Worm (Caenorhabditis elegans) whole organism, L4 larva: Measurements from ENCODE around the gene snrp-3.
A peak's percentile ranks its signal among the peaks of the same experiment; 100 is the strongest.

Experiments used
- D1046.2 ChIP-seq: fragments of 200-800 bp; sonication (Bioruptor generic); IDR thresholded peaks from 2 replicates; pipeline ENCODE4 v1.3.6; 2022; ENCODE audit warnings: missing genetic modification characterization, missing compliant biosample characterization
- F49E8.2 ChIP-seq: sonication (generic microtip); optimal IDR thresholded peaks from 2 replicates; lab custom pipeline; 2016; ENCODE audit warnings: missing compliant biosample characterization, mild to moderate bottlenecking, missing genetic modification characterization, borderline replicate concordance
- R02D3.7 ChIP-seq: fragments of 150-350 bp; sonication (generic microtip); optimal IDR thresholded peaks from 3 replicates; lab custom pipeline; 2014; ENCODE audit warnings: missing biosample characterization, missing genetic modification characterization
- T20F7.1 ChIP-seq: fragments of 200-800 bp; sonication (Bioruptor generic); optimal IDR thresholded peaks from 2 replicates; lab custom pipeline; 2018; ENCODE audit warnings: mild to moderate bottlenecking, missing genetic modification characterization, missing compliant biosample characterization
- T26A8.4 ChIP-seq: fragments of 200-800 bp; sonication (Bioruptor generic); IDR thresholded peaks from 2 replicates; pipeline ENCODE4 v1.3.6; 2022; ENCODE audit warnings: missing genetic modification characterization, missing compliant biosample characterization
- Y105C5A.15 ChIP-seq: fragments of 200-800 bp; sonication (Bioruptor generic); IDR thresholded peaks from 2 replicates; pipeline ENCODE4 v1.3.6; 2022; ENCODE audit warnings: missing genetic modification characterization, missing compliant biosample characterization
- Y48G9A.11 ChIP-seq: fragments of 200-800 bp; sonication (Bioruptor generic); IDR thresholded peaks from 2 replicates; pipeline ENCODE4 v1.3.6; 2022; ENCODE audit warnings: missing genetic modification reagents, missing genetic modification characterization, missing compliant biosample characterization
- Y5F2A.4 ChIP-seq: fragments of 200-800 bp; sonication (Bioruptor generic); optimal IDR thresholded peaks from 2 replicates; lab custom pipeline; 2018; ENCODE audit warnings: mild to moderate bottlenecking, missing genetic modification characterization, missing compliant biosample characterization
- ZK337.2 ChIP-seq: fragments of 200-800 bp; sonication (Bioruptor generic); IDR thresholded peaks from 2 replicates; pipeline ENCODE4 v1.3.6; 2022; ENCODE audit warnings: missing genetic modification reagents, missing genetic modification characterization, missing compliant biosample characterization
- aha-1 ChIP-seq: fragments of 150-350 bp; peaks from one replicate; lab custom pipeline; 2014; ENCODE audit warnings: missing biosample characterization, missing genetic modification characterization
- ama-1 ChIP-seq: fragments of 150-350 bp; optimal IDR thresholded peaks from 2 replicates; lab custom pipeline; 2014; ENCODE audit warnings: inconsistent platforms, mixed read lengths
- arid-1 ChIP-seq: fragments of 200-800 bp; sonication (Bioruptor generic); conservative IDR thresholded peaks from 2 replicates; pipeline ENCODE4 v1.3.6; 2022; ENCODE audit warnings: missing genetic modification reagents, missing genetic modification characterization, missing compliant biosample characterization
- attf-4 ChIP-seq: sonication (generic microtip); optimal IDR thresholded peaks from 3 replicates; lab custom pipeline; 2017; ENCODE audit warnings: missing biosample characterization, missing genetic modification characterization
- ceh-20 ChIP-seq: fragments of 200-800 bp; sonication (Bioruptor generic); IDR thresholded peaks from 2 replicates; pipeline ENCODE4 v1.3.6; 2022; ENCODE audit warnings: missing genetic modification reagents, missing genetic modification characterization, missing compliant biosample characterization
- ceh-28 ChIP-seq: fragments of 150-350 bp; optimal IDR thresholded peaks from 2 replicates; lab custom pipeline; 2014; ENCODE audit warnings: missing biosample characterization, missing genetic modification reagents, missing genetic modification characterization
- ceh-32 ChIP-seq: sonication (generic microtip); optimal IDR thresholded peaks from 2 replicates; lab custom pipeline; 2016; ENCODE audit warnings: mild to moderate bottlenecking, missing genetic modification characterization, missing compliant biosample characterization; ENCODE audit not compliant: poor library complexity
- ceh-82 ChIP-seq: sonication (generic microtip); optimal IDR thresholded peaks from 2 replicates; lab custom pipeline; 2017; ENCODE audit warnings: missing biosample characterization, missing genetic modification characterization
- ces-1 ChIP-seq: fragments of 150-350 bp; sonication (generic microtip); optimal IDR thresholded peaks from 4 replicates; lab custom pipeline; 2014; ENCODE audit warnings: missing biosample characterization, missing genetic modification reagents, missing genetic modification characterization
- daf-16 ChIP-seq, 3 experiments: sonication (generic microtip); optimal IDR thresholded peaks; 2 replicates each; lab custom pipeline; 2016 to 2017; ENCODE audit warnings: missing genetic modification characterization in 3 of 3, missing genetic modification reagents in 3 of 3, mild to moderate bottlenecking in 2 of 3, missing compliant biosample characterization in 2 of 3, missing biosample characterization in 1 of 3, moderate library complexity in 1 of 3
- dmd-6 ChIP-seq: fragments of 200-800 bp; sonication (Bioruptor generic); IDR thresholded peaks from 2 replicates; pipeline ENCODE4 v1.3.6; 2022; ENCODE audit warnings: missing genetic modification reagents, missing genetic modification characterization, missing compliant biosample characterization
- dmd-8 ChIP-seq: fragments of 200-800 bp; sonication (Bioruptor generic); IDR thresholded peaks from 2 replicates; pipeline ENCODE4 v1.3.6; 2022; ENCODE audit warnings: missing genetic modification characterization, missing compliant biosample characterization
- dmd-9 ChIP-seq: fragments of 200-800 bp; sonication (Bioruptor generic); IDR thresholded peaks from 2 replicates; pipeline ENCODE4 v1.3.6; 2022; ENCODE audit warnings: missing genetic modification reagents, missing genetic modification characterization, missing compliant biosample characterization
- dve-1 ChIP-seq: sonication (generic microtip); optimal IDR thresholded peaks from 2 replicates; lab custom pipeline; 2017; ENCODE audit warnings: antibody characterized with exemption, mild to moderate bottlenecking, missing genetic modification characterization, missing compliant biosample characterization; ENCODE audit not compliant: insufficient read depth
- fkh-10 ChIP-seq: fragments of 150-350 bp; optimal IDR thresholded peaks from 2 replicates; lab custom pipeline; 2014; ENCODE audit warnings: missing biosample characterization, missing genetic modification reagents, missing genetic modification characterization
- hif-1 ChIP-seq, 2 experiments: sonication (generic microtip); optimal IDR thresholded peaks; 2 replicates each; lab custom pipeline; 2016 to 2017; ENCODE audit warnings: missing compliant biosample characterization in 2 of 2, missing genetic modification characterization in 2 of 2, missing genetic modification reagents in 2 of 2, missing genotype in 2 of 2, mild to moderate bottlenecking in 1 of 2
- hlh-11 ChIP-seq: fragments of 200-800 bp; sonication (Bioruptor generic); optimal IDR thresholded peaks from 2 replicates; lab custom pipeline; 2018; ENCODE audit warnings: mild to moderate bottlenecking, missing genetic modification characterization, missing compliant biosample characterization
- hlh-30 ChIP-seq: sonication (generic microtip); optimal IDR thresholded peaks from 2 replicates; lab custom pipeline; 2017; ENCODE audit warnings: antibody characterized with exemption, mild to moderate bottlenecking, missing genetic modification characterization, missing compliant biosample characterization; ENCODE audit not compliant: insufficient read depth
- jun-1 ChIP-seq: fragments of 150-350 bp; optimal IDR thresholded peaks from 2 replicates; lab custom pipeline; 2014; ENCODE audit warnings: missing biosample characterization, missing genetic modification reagents, missing genetic modification characterization
- lim-7 ChIP-seq: fragments of 200-800 bp; sonication (Bioruptor generic); IDR thresholded peaks from 2 replicates; pipeline ENCODE4 v1.3.6; 2022; ENCODE audit warnings: missing genetic modification characterization, missing compliant biosample characterization
- lin-15B ChIP-seq: fragments of 150-350 bp; sonication (generic microtip); optimal IDR thresholded peaks from 3 replicates; lab custom pipeline; 2014; ENCODE audit warnings: missing biosample characterization, missing genetic modification characterization
- lin-39 ChIP-seq: fragments of 150-350 bp; optimal IDR thresholded peaks from 2 replicates; lab custom pipeline; 2014; ENCODE audit warnings: missing biosample characterization, missing genetic modification reagents, missing genetic modification characterization
- lir-3 ChIP-seq: sonication (generic microtip); optimal IDR thresholded peaks from 2 replicates; lab custom pipeline; 2016; ENCODE audit warnings: mild to moderate bottlenecking, missing genetic modification characterization, missing compliant biosample characterization
- madf-5 ChIP-seq, 2 experiments: fragments of 200-800 bp; sonication (Bioruptor generic); IDR thresholded peaks; 2 replicates each; pipeline ENCODE4 v1.3.6; 2022; ENCODE audit warnings: missing compliant biosample characterization in 2 of 2, missing genetic modification characterization in 2 of 2
- mep-1 ChIP-seq: fragments of 150-350 bp; sonication (generic microtip); optimal IDR thresholded peaks from 3 replicates; lab custom pipeline; 2014; ENCODE audit warnings: missing biosample characterization, missing genetic modification characterization
- nhr-102 ChIP-seq: sonication (generic microtip); optimal IDR thresholded peaks from 2 replicates; lab custom pipeline; 2016; ENCODE audit warnings: mild to moderate bottlenecking, missing genetic modification characterization, moderate library complexity, missing compliant biosample characterization
- nhr-25 ChIP-seq: sonication (generic microtip); optimal IDR thresholded peaks from 2 replicates; lab custom pipeline; 2017; ENCODE audit warnings: missing genetic modification characterization, mild to moderate bottlenecking, missing compliant biosample characterization, antibody characterized with exemption, moderate library complexity, borderline replicate concordance; ENCODE audit not compliant: insufficient read depth
- nhr-28 ChIP-seq: fragments of 150-350 bp; optimal IDR thresholded peaks from 2 replicates; lab custom pipeline; 2014; ENCODE audit warnings: missing biosample characterization, missing genetic modification characterization
- nhr-48 ChIP-seq: sonication (generic microtip); optimal IDR thresholded peaks from 2 replicates; lab custom pipeline; 2016; ENCODE audit warnings: mild to moderate bottlenecking, missing genetic modification characterization, missing compliant biosample characterization
- php-3 ChIP-seq: fragments of 200-800 bp; sonication (Bioruptor generic); IDR thresholded peaks from 2 replicates; pipeline ENCODE4 v1.3.6; 2022; ENCODE audit warnings: missing genetic modification reagents, missing genetic modification characterization, missing compliant biosample characterization
- pqm-1 ChIP-seq: sonication (generic microtip); optimal IDR thresholded peaks from 2 replicates; lab custom pipeline; 2017; ENCODE audit warnings: missing biosample characterization, missing genetic modification characterization
- sdz-12 ChIP-seq: fragments of 200-800 bp; sonication (Bioruptor generic); optimal IDR thresholded peaks from 2 replicates; lab custom pipeline; 2018; ENCODE audit warnings: mild to moderate bottlenecking, missing genetic modification characterization, missing compliant biosample characterization
- spr-1 ChIP-seq: sonication (generic microtip); optimal IDR thresholded peaks from 2 replicates; lab custom pipeline; 2016; ENCODE audit warnings: mild to moderate bottlenecking, missing genetic modification characterization, missing compliant biosample characterization
- spr-3 ChIP-seq: fragments of 200-800 bp; sonication (Bioruptor generic); optimal IDR thresholded peaks from 2 replicates; lab custom pipeline; 2018; ENCODE audit warnings: mild to moderate bottlenecking, missing genetic modification characterization, missing compliant biosample characterization
- tra-1 ChIP-seq: fragments of 200-800 bp; sonication (Bioruptor generic); IDR thresholded peaks from 2 replicates; pipeline ENCODE4 v1.3.6; 2022; ENCODE audit warnings: missing genetic modification reagents, missing genetic modification characterization, missing compliant biosample characterization
- unc-39 ChIP-seq: sonication (generic microtip); optimal IDR thresholded peaks from 2 replicates; lab custom pipeline; 2017; ENCODE audit warnings: missing biosample characterization, missing genetic modification characterization

Gene snrp-3

ce11 chrIV:8729636-8730035, 42.0 kb upstream of the snrp-3 start:
- TF ChIP-seq madf-5 (GFP tag; IDR thresholded peaks at IDR 0.05; lab: Robert Waterston, UW) (no peak), ZK337.2 (GFP tag; lab: Robert Waterston, UW) (no peak), spr-3 (GFP tag; lab: Kevin White, UChicago) (no peak), arid-1 (GFP tag; lab: Robert Waterston, UW) (no peak), hlh-30 (tag; lab: Kevin White, UChicago) (peak; percentile 20), ceh-20 (GFP tag; lab: Robert Waterston, UW) (no peak), hif-1 (tag; optimal IDR thresholded peaks at IDR 0.05; lab: Kevin White, UChicago) (peak in 1 of 2 experiments; percentile 21), tra-1 (peak; percentile 53; the same call in 1 of the 2 replicates), aha-1 (tag; lab: Kevin White, UChicago) (peak; percentile 33), ceh-28 (tag; lab: Kevin White, UChicago) (no peak), dve-1 (tag; lab: Kevin White, UChicago) (peak; percentile 53), attf-4 (tag; lab: Kevin White, UChicago) (no peak), dmd-9 (GFP tag; lab: Robert Waterston, UW) (no peak), Y105C5A.15 (GFP tag; lab: Robert Waterston, UW) (no peak), lin-15B (tag; lab: Kevin White, UChicago) (no peak), Y48G9A.11 (GFP tag; lab: Robert Waterston, UW) (no peak), ceh-82 (tag; lab: Kevin White, UChicago) (no peak), hlh-11 (tag; lab: Kevin White, UChicago) (peak; percentile 60), nhr-28 (peak; percentile 40), pqm-1 (tag; lab: Kevin White, UChicago) (peak; percentile 71), D1046.2 (no peak), Y5F2A.4 (GFP tag; lab: Kevin White, UChicago) (no peak), dmd-6 (GFP tag; lab: Robert Waterston, UW) (peak; percentile 83), php-3 (GFP tag; lab: Robert Waterston, UW) (peak; percentile 22; the same call in 1 of the 2 replicates), nhr-102 (peak; percentile 6), sdz-12 (GFP tag; lab: Kevin White, UChicago) (no peak), unc-39 (tag; lab: Kevin White, UChicago) (no peak), jun-1 (tag; lab: Kevin White, UChicago) (no peak), daf-16 (GFP tag; optimal IDR thresholded peaks at IDR 0.05; lab: Kevin White, UChicago) (no peak), daf-16 (tag; optimal IDR thresholded peaks at IDR 0.05; lab: Kevin White, UChicago) (peak; percentile 63), lim-7 (no peak), lin-39 (tag; lab: Kevin White, UChicago) (no peak)

- TF ChIP-seq ceh-32 (tag; lab: Kevin White, UChicago), result no peak
- TF ChIP-seq F49E8.2 (tag; lab: Kevin White, UChicago), result peak; percentile 15
- no peak for TF ChIP-seq lin-15B (tag; lab: Kevin White, UChicago)
- TF ChIP-seq nhr-48 (tag; lab: Kevin White, UChicago), result no peak
- no peak for TF ChIP-seq spr-1 (tag; lab: Kevin White, UChicago)
Observed at ce11 chrIV:8728122-8728521, 40.5 kb upstream of the snrp-3 start, which contains the start of gene otub-3. TSS of gene otub-3 (plus strand) at chrIV:8728177.

ce11 chrIV:8725345-8725744, 37.7 kb upstream of the snrp-3 start, which contains the start of gene pgm-3:
TSS of gene pgm-3 (plus strand) at chrIV:8725722.
- no peak for TF ChIP-seq daf-16 (GFP tag; optimal IDR thresholded peaks at IDR 0.05; lab: Kevin White, UChicago)
- peak; percentile 77 for TF ChIP-seq daf-16 (tag; optimal IDR thresholded peaks at IDR 0.05; lab: Kevin White, UChicago)
- peak; percentile 64 for TF ChIP-seq nhr-28
- TF ChIP-seq dve-1 (tag; lab: Kevin White, UChicago), result no peak
- no peak for TF ChIP-seq lir-3 (tag; lab: Kevin White, UChicago)
- peak; percentile 15 for TF ChIP-seq R02D3.7 (tag; lab: Kevin White, UChicago)
- no peak for TF ChIP-seq ama-1 (lab: Kevin White, UChicago)
- TF ChIP-seq T26A8.4, result no peak
- peak; percentile 63 for TF ChIP-seq pqm-1 (tag; lab: Kevin White, UChicago)
- no peak for TF ChIP-seq nhr-25 (tag; lab: Kevin White, UChicago)
- no peak for TF ChIP-seq fkh-10 (GFP tag; lab: Kevin White, UChicago)
- TF ChIP-seq lin-39 (tag; lab: Kevin White, UChicago), result no peak
- no peak for TF ChIP-seq mep-1 (tag; lab: Kevin White, UChicago)
- peak; percentile 22 for TF ChIP-seq hlh-11 (tag; lab: Kevin White, UChicago)
- no peak for TF ChIP-seq ces-1 (GFP tag; lab: Kevin White, UChicago)
- peak; percentile 84 for TF ChIP-seq T20F7.1 (GFP tag; lab: Kevin White, UChicago)
- TF ChIP-seq dmd-8 (GFP tag; lab: Robert Waterston, UW), result no peak
